Fruit fly (Drosophila melanogaster) whole organism: Measurements from ENCODE around the gene CG15382.
A peak's percentile ranks its signal among the peaks of the same experiment; 100 is the strongest.

Experiments used
- CG8478 ChIP-seq: fragments of >200 bp; optimal IDR thresholded peaks from 2 replicates; lab custom pipeline; 2018; ENCODE audit warnings: inconsistent platforms
- Dll ChIP-seq: fragments of >200 bp; optimal IDR thresholded peaks from 2 replicates; lab custom pipeline; 2017
- EcR ChIP-seq, 2 experiments: fragments of >200 bp; optimal IDR thresholded peaks; 2 replicates each; lab custom pipeline; 2017; ENCODE audit warnings: missing biosample characterization in 2 of 2, missing genetic modification characterization in 2 of 2, missing genetic modification reagents in 2 of 2
- psq ChIP-seq: fragments of >200 bp; optimal IDR thresholded peaks from 2 replicates; lab custom pipeline; 2017

DNA sequence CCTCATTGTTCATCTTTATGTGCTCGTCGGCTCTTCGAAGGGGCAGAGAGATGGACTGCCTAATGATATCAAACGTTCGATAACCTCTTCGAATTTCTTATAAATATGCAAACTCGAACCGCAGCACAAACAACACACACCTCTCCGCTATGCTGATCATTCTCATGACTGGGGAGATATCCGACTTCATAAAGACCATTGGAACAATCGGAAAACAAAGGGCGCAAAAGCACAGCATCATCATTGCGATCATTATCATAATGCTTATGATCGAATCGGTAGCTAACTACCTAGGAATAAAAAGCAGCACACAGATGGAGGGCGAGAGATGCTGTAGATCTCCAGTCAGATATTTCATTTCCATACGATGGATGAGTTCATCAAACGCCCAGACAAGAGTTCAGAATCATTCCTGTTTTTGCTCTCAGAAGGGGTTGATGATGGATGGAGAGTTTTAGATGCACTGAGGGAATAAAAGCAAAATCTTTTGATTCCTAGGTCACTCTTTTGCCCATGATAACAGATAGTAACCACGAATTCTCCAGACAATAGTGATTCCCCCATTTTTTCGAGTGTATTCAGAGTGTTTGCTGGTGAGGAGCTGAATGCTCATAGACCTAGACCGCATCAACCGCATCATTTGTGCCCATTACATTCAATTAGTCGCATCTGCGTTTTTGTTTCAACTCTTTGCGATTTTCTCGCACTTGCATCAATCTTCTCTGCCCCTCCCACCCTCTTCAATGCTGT is 11.6 kb downstream of the CG15382 start:
- TF ChIP-seq Dll: no peak
- no peak for TF ChIP-seq CG8478
- TF ChIP-seq psq (lab: Kevin White, UChicago): no peak
- TF ChIP-seq EcR (GFP tag; optimal IDR thresholded peaks at IDR 0.05; lab: Kevin White, UChicago): peak in 1 of 2 experiments; percentile 29
